Worm (Caenorhabditis elegans) whole organism, L3 larva: Measurements from ENCODE around the gene rmd-1.

Source experiments
- R02D3.7 ChIP-seq: fragments of 150-350 bp; optimal IDR thresholded peaks from 2 replicates; lab custom pipeline; 2014; ENCODE audit warnings: missing biosample characterization, missing genetic modification characterization
- ZK546.5 ChIP-seq: sonication (generic microtip); optimal IDR thresholded peaks from 2 replicates; lab custom pipeline; 2017; ENCODE audit warnings: missing biosample characterization, missing genetic modification characterization
- aly-2 ChIP-seq: fragments of 150-350 bp; optimal IDR thresholded peaks from 2 replicates; lab custom pipeline; 2014; ENCODE audit warnings: missing biosample characterization, missing genetic modification characterization
- ama-1 ChIP-seq: fragments of 150-350 bp; optimal IDR thresholded peaks from 2 replicates; lab custom pipeline; 2018
- ceh-16 ChIP-seq: sonication (generic microtip); optimal IDR thresholded peaks from 2 replicates; lab custom pipeline; 2017; ENCODE audit warnings: missing biosample characterization, missing genetic modification characterization
- ceh-28 ChIP-seq: fragments of 150-350 bp; optimal IDR thresholded peaks from 2 replicates; lab custom pipeline; 2014; ENCODE audit warnings: missing biosample characterization, missing genetic modification reagents, missing genetic modification characterization
- ceh-82 ChIP-seq: fragments of 150-350 bp; optimal IDR thresholded peaks from 2 replicates; lab custom pipeline; 2014; ENCODE audit warnings: missing biosample characterization, missing genetic modification characterization
- ceh-9 ChIP-seq: sonication (generic microtip); optimal IDR thresholded peaks from 2 replicates; lab custom pipeline; 2018; ENCODE audit warnings: missing biosample characterization, missing genetic modification characterization
- daf-12 ChIP-seq: fragments of 150-350 bp; optimal IDR thresholded peaks from 2 replicates; lab custom pipeline; 2014; ENCODE audit warnings: missing biosample characterization, missing genetic modification reagents, missing genetic modification characterization
- egl-27 ChIP-seq: sonication (generic microtip); optimal IDR thresholded peaks from 4 replicates; lab custom pipeline; 2017; ENCODE audit warnings: missing biosample characterization, missing genetic modification reagents, missing genetic modification characterization
- egl-5 ChIP-seq: fragments of 150-350 bp; optimal IDR thresholded peaks from 2 replicates; lab custom pipeline; 2017; ENCODE audit warnings: missing biosample characterization, missing genetic modification reagents, missing genetic modification characterization, inconsistent platforms
- elt-2 ChIP-seq: sonication (generic microtip); optimal IDR thresholded peaks from 2 replicates; lab custom pipeline; 2016; ENCODE audit warnings: missing genetic modification reagents, mild to moderate bottlenecking, missing genetic modification characterization, missing compliant biosample characterization
- elt-3 ChIP-seq, 3 experiments: fragments of 150-350 bp in 1 of 3; sonication (generic microtip) in 2 of 3; optimal IDR thresholded peaks; 2 replicates in 2 of 3; 4 replicates in 1 of 3; lab custom pipeline; 2014 to 2017; ENCODE audit warnings: missing biosample characterization in 3 of 3, missing genetic modification characterization in 3 of 3
- eor-1 ChIP-seq, 2 experiments: fragments of 150-350 bp; optimal IDR thresholded peaks; 2 replicates each; lab custom pipeline; 2014 to 2018; ENCODE audit warnings: missing biosample characterization in 2 of 2, missing genetic modification characterization in 2 of 2
- fkh-10 ChIP-seq: sonication (generic microtip); optimal IDR thresholded peaks from 2 replicates; lab custom pipeline; 2017; ENCODE audit warnings: missing biosample characterization, missing genetic modification reagents, missing genetic modification characterization
- fkh-2 ChIP-seq: fragments of 150-350 bp; optimal IDR thresholded peaks from 2 replicates; lab custom pipeline; 2014; ENCODE audit warnings: missing biosample characterization, missing genetic modification reagents, missing genetic modification characterization
- fos-1 ChIP-seq: fragments of 150-350 bp; optimal IDR thresholded peaks from 2 replicates; lab custom pipeline; 2014; ENCODE audit warnings: missing biosample characterization, missing genetic modification characterization
- hmg-11 ChIP-seq: sonication (generic microtip); optimal IDR thresholded peaks from 2 replicates; lab custom pipeline; 2016; ENCODE audit warnings: missing genetic modification characterization, missing compliant biosample characterization
- jun-1 ChIP-seq: fragments of 150-350 bp; optimal IDR thresholded peaks from 2 replicates; lab custom pipeline; 2014; ENCODE audit warnings: missing biosample characterization, missing genetic modification reagents, missing genetic modification characterization
- lin-15B ChIP-seq: fragments of 150-350 bp; optimal IDR thresholded peaks from 2 replicates; lab custom pipeline; 2014; ENCODE audit warnings: missing biosample characterization, missing genetic modification characterization
- lin-39 ChIP-seq: fragments of 150-350 bp; optimal IDR thresholded peaks from 2 replicates; lab custom pipeline; 2018; ENCODE audit warnings: missing biosample characterization, missing genetic modification reagents, missing genetic modification characterization
- lsy-12 ChIP-seq: sonication (generic microtip); optimal IDR thresholded peaks from 2 replicates; lab custom pipeline; 2016; ENCODE audit warnings: mild to moderate bottlenecking, missing genetic modification characterization, missing compliant biosample characterization
- mdl-1 ChIP-seq: fragments of 150-350 bp; optimal IDR thresholded peaks from 2 replicates; lab custom pipeline; 2014; ENCODE audit warnings: missing biosample characterization, missing genetic modification characterization
- mml-1 ChIP-seq: fragments of 150-350 bp; sonication (generic microtip); optimal IDR thresholded peaks from 3 replicates; lab custom pipeline; 2014; ENCODE audit warnings: missing biosample characterization, missing genetic modification characterization
- nfya-1 ChIP-seq: sonication (generic microtip); optimal IDR thresholded peaks from 2 replicates; lab custom pipeline; 2017; ENCODE audit warnings: missing genetic modification characterization, mild to moderate bottlenecking, missing compliant biosample characterization, antibody characterized with exemption, moderate library complexity; ENCODE audit not compliant: insufficient read depth
- nhr-11 ChIP-seq: fragments of 150-350 bp; optimal IDR thresholded peaks from 2 replicates; lab custom pipeline; 2014; ENCODE audit warnings: missing biosample characterization, missing genetic modification characterization
- nhr-12 ChIP-seq: fragments of 150-350 bp; optimal IDR thresholded peaks from 2 replicates; lab custom pipeline; 2014; ENCODE audit warnings: missing biosample characterization, missing genetic modification characterization
- nhr-23 ChIP-seq: fragments of 150-350 bp; optimal IDR thresholded peaks from 2 replicates; lab custom pipeline; 2014; ENCODE audit warnings: missing biosample characterization, missing genetic modification reagents, missing genetic modification characterization
- nhr-237 ChIP-seq: fragments of 150-350 bp; optimal IDR thresholded peaks from 2 replicates; lab custom pipeline; 2014; ENCODE audit warnings: missing biosample characterization, missing genetic modification characterization
- nhr-25 ChIP-seq: sonication (generic microtip); optimal IDR thresholded peaks from 2 replicates; lab custom pipeline; 2017; ENCODE audit warnings: missing biosample characterization, missing genetic modification characterization
- nhr-28 ChIP-seq: fragments of 150-350 bp; optimal IDR thresholded peaks from 2 replicates; lab custom pipeline; 2014; ENCODE audit warnings: missing biosample characterization, missing genetic modification characterization
- nhr-43 ChIP-seq: sonication (generic microtip); optimal IDR thresholded peaks from 2 replicates; lab custom pipeline; 2016; ENCODE audit warnings: mild to moderate bottlenecking, missing genetic modification characterization, missing compliant biosample characterization; ENCODE audit not compliant: poor library complexity, severe bottlenecking
- nhr-67 ChIP-seq: fragments of 150-350 bp; optimal IDR thresholded peaks from 2 replicates; lab custom pipeline; 2014; ENCODE audit warnings: missing biosample characterization, missing genetic modification characterization
- nhr-76 ChIP-seq: fragments of 150-350 bp; sonication (generic microtip); optimal IDR thresholded peaks from 5 replicates; lab custom pipeline; 2014; ENCODE audit warnings: missing biosample characterization, missing genetic modification characterization
- nhr-77 ChIP-seq: fragments of 150-350 bp; optimal IDR thresholded peaks from 2 replicates; lab custom pipeline; 2014; ENCODE audit warnings: missing biosample characterization, missing genetic modification characterization
- pha-4 ChIP-seq: fragments of 150-350 bp; optimal IDR thresholded peaks from 2 replicates; lab custom pipeline; 2014; ENCODE audit warnings: missing biosample characterization, missing genetic modification reagents, missing genetic modification characterization
- sea-2 ChIP-seq: fragments of 150-350 bp; sonication (generic microtip); optimal IDR thresholded peaks from 4 replicates; lab custom pipeline; 2014; ENCODE audit warnings: missing biosample characterization, missing genetic modification reagents, missing genetic modification characterization
- skn-1 ChIP-seq: fragments of 150-350 bp; optimal IDR thresholded peaks from 2 replicates; lab custom pipeline; 2014; ENCODE audit warnings: missing biosample characterization, missing genetic modification characterization
- snpc-4 ChIP-seq: fragments of 150-350 bp; optimal IDR thresholded peaks from 2 replicates; lab custom pipeline; 2014; ENCODE audit warnings: missing biosample characterization, missing genetic modification characterization
- tbx-2 ChIP-seq: sonication (generic microtip); optimal IDR thresholded peaks from 2 replicates; lab custom pipeline; 2016; ENCODE audit warnings: mild to moderate bottlenecking, missing genetic modification characterization, missing compliant biosample characterization
- unc-39 ChIP-seq: sonication (generic microtip); optimal IDR thresholded peaks from 4 replicates; lab custom pipeline; 2017; ENCODE audit warnings: missing biosample characterization, missing genetic modification characterization
- unc-62 ChIP-seq: fragments of 150-350 bp; sonication (generic microtip); optimal IDR thresholded peaks from 4 replicates; lab custom pipeline; 2014; ENCODE audit warnings: missing biosample characterization, missing genetic modification reagents, missing genetic modification characterization
- zag-1 ChIP-seq: fragments of 150-350 bp; optimal IDR thresholded peaks from 2 replicates; lab custom pipeline; 2014; ENCODE audit warnings: missing biosample characterization, missing genetic modification characterization
- ztf-11 ChIP-seq: fragments of 150-350 bp; optimal IDR thresholded peaks from 2 replicates; lab custom pipeline; 2014; ENCODE audit warnings: missing biosample characterization, missing genetic modification characterization
- ztf-4 ChIP-seq: fragments of 150-350 bp; optimal IDR thresholded peaks from 2 replicates; lab custom pipeline; 2014; ENCODE audit warnings: missing biosample characterization, missing genetic modification characterization

rmd-1 gene

ce11 chrIII:9760184-9760583, 1.3 kb downstream of the rmd-1 start:
- TF ChIP-seq ztf-4 (tag; lab: Kevin White, UChicago), result no peak
- no peak for TF ChIP-seq egl-27
- TF ChIP-seq snpc-4 (tag; lab: Kevin White, UChicago), result no peak
- TF ChIP-seq nhr-76, result no peak
- no peak for TF ChIP-seq zag-1

DNA sequence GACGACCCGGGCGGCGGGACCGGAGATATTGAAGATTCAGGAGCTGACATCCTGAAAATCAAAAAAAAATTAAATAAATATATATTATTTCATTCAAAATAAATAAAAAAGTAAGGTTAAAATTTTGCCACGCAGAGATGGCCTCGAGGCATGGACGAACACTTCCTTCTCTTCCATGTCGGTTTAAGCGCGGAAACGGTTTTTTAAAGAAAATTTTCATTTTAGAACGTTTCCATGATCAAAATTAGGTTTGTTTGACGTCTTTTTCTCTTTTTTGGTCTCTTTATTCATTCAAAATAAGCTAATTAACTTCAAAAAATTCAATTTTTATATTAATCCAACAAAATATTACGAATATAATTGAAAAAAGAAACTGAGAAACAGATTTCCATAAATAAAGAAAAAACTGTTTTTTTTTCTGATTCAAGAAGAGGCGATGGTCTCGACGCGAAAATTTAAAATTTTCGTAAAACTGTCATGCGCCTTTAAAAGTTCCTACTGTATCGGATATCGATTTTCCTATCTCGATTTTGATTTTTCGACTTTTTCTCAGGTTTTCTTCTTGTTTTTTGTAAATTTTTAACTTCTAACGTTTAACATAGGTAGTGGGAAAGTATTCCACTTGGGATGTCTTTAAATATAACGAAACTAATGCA, 3.3 kb downstream of the rmd-1 start, which contains the start of gene gcc-2:
Gene gcc-2, minus strand, starts transcription at position 51 of the 656 bp plus-strand sequence.
- no peak for TF ChIP-seq nhr-12 (tag; lab: Kevin White, UChicago)
- TF ChIP-seq ceh-16 (tag; lab: Kevin White, UChicago), result no peak
- no peak for TF ChIP-seq pha-4 (tag; lab: Kevin White, UChicago)
- TF ChIP-seq nfya-1, result no peak
- no peak for TF ChIP-seq nhr-43 (tag; lab: Kevin White, UChicago)
- TF ChIP-seq ceh-82 (tag; lab: Kevin White, UChicago), result no peak
- no peak for TF ChIP-seq lin-15B (tag; lab: Kevin White, UChicago)
- no peak for TF ChIP-seq daf-12
- TF ChIP-seq egl-5 (tag; lab: Kevin White, UChicago), result no peak
- no peak for TF ChIP-seq egl-27

- TF ChIP-seq hmg-11, result peak; percentile 10
- TF ChIP-seq unc-39 (tag; lab: Kevin White, UChicago), result no peak
- no peak for TF ChIP-seq zag-1
- TF ChIP-seq ama-1 (lab: Kevin White, UChicago), result peak; percentile 29
- no peak for TF ChIP-seq tbx-2 (tag; lab: Kevin White, UChicago)
- TF ChIP-seq lin-39 (tag; lab: Kevin White, UChicago), result peak; percentile 1
- no peak for TF ChIP-seq ceh-16 (tag; lab: Kevin White, UChicago)
- no peak for TF ChIP-seq elt-3 (tag; optimal IDR thresholded peaks at IDR 0.05; lab: Kevin White, UChicago)
Observed at ce11 chrIII:9764718-9765117, 5.8 kb downstream of the rmd-1 start.

DNA sequence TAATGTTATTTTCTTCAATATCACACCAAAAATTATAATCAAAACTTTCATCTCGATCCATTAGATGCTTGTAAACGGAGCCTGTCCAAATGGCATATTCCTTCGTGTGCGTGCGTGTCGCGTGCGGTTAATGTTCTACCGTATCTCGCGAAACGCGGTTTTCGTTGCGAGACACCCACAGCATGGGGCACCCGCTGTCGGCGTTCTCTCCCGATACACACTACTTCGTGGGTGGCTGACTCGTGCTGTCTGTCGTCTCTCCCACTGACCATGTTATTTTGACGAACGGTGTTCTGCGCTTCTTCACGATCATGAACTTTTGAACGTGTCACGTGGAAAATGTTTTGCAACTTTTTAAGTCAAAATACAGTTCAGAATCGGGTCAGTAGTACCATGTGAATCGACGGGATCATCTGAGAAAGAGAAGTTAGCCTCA, 6.6 kb downstream of the rmd-1 start:
- TF ChIP-seq nhr-28 (tag; lab: Kevin White, UChicago), result peak; percentile 16
- peak; percentile 34 for TF ChIP-seq unc-39 (tag; lab: Kevin White, UChicago)
- TF ChIP-seq nhr-67 (tag; lab: Kevin White, UChicago), result no peak
- TF ChIP-seq nhr-237, result peak; percentile 4
- no peak for TF ChIP-seq ztf-11
- peak; percentile 99 for TF ChIP-seq nhr-23 (tag; lab: Kevin White, UChicago)
- TF ChIP-seq ceh-82 (tag; lab: Kevin White, UChicago), result peak; percentile 93
- TF ChIP-seq R02D3.7, result peak; percentile 90
- TF ChIP-seq fkh-10 (GFP tag; lab: Kevin White, UChicago), result peak; percentile 66
- peak; percentile 95 for TF ChIP-seq lin-15B (tag; lab: Kevin White, UChicago)
- peak; percentile 78 for TF ChIP-seq egl-27
- no peak for TF ChIP-seq mml-1
- TF ChIP-seq fos-1 (tag; lab: Kevin White, UChicago), result peak; percentile 92
- peak; percentile 98 for TF ChIP-seq nhr-43 (tag; lab: Kevin White, UChicago)
- TF ChIP-seq nhr-77 (tag; lab: Kevin White, UChicago), result peak; percentile 77
- TF ChIP-seq lin-39 (tag; lab: Kevin White, UChicago), result peak; percentile 100
- TF ChIP-seq pha-4 (tag; lab: Kevin White, UChicago), result peak; percentile 98
- peak; percentile 99 for TF ChIP-seq lsy-12 (tag; lab: Kevin White, UChicago)
- peak; percentile 98 for TF ChIP-seq jun-1 (tag; lab: Kevin White, UChicago)
- TF ChIP-seq nhr-76, result peak; percentile 37
- peak in 2 of 3 experiments; percentile 29 to 88 for TF ChIP-seq elt-3 (tag; optimal IDR thresholded peaks at IDR 0.05; lab: Kevin White, UChicago)
- TF ChIP-seq daf-12, result peak; percentile 70
- TF ChIP-seq ceh-9 (tag; lab: Kevin White, UChicago), result no peak
- TF ChIP-seq zag-1, result peak; percentile 60
- peak; percentile 86 for TF ChIP-seq unc-62
- peak; percentile 99 for TF ChIP-seq nhr-25 (tag; lab: Kevin White, UChicago)
- peak; percentile 95 for TF ChIP-seq ztf-4 (tag; lab: Kevin White, UChicago)
- peak; percentile 92 for TF ChIP-seq mdl-1 (tag; lab: Kevin White, UChicago)
- TF ChIP-seq eor-1 (tag; optimal IDR thresholded peaks at IDR 0.05; lab: Kevin White, UChicago), result no peak
- TF ChIP-seq ZK546.5, result peak; percentile 57
- TF ChIP-seq skn-1, result peak; percentile 93
- no peak for TF ChIP-seq fkh-2 (tag; lab: Kevin White, UChicago)
- TF ChIP-seq ceh-28 (tag; lab: Kevin White, UChicago), result peak; percentile 90
- peak; percentile 21 for TF ChIP-seq sea-2
- peak; percentile 90 for TF ChIP-seq aly-2 (tag; lab: Kevin White, UChicago)
- peak; percentile 91 for TF ChIP-seq nhr-11
- TF ChIP-seq nhr-12 (tag; lab: Kevin White, UChicago), result no peak
- peak; percentile 97 for TF ChIP-seq tbx-2 (tag; lab: Kevin White, UChicago)
- TF ChIP-seq elt-2, result peak; percentile 94
